Fruit fly (Drosophila melanogaster): ENCODE measurements around the gene Vps60.
A peak's percentile ranks its signal among the peaks of the same experiment; 100 is the strongest.

Gene Vps60

DNA sequence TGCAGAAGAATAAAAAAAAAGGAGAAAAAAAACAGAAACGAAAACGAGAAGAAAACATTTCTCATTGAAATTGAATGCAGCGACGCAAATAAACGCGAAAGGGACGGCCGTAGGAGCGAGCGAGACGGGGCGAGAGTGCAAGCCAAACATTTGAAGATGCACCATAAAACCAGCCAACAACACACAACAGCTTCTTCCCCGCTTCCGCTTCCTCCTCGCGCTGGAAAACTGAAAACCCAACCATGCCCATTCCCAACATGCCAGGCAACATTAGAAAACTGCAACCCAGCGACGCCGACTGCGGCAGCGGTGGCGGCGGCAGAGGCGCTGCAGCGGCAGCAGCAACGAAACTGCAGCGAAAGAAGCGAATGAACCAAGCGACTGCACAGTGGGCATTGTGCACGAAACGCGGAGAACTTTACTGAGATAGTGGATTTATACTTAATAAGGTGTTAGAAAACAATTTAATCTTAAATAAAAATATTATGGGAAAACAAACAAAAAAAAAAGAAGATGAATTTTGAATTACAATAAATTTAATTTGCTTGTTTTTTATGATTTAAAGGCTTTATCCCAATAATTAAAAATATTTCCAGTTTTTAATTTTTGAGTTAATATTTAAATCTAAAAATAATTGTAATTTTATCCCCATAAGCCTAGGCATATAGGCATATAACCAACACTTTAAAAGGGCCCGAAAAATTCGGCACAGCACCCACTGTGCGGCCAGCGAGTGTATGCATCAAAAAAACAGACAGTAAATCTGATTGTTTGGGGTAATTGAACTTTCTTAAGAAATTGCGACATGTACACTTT lies 10.3 kb downstream of the Vps60 start (continued):
- no peak for TF ChIP-seq gro (GFP tag; optimal IDR thresholded peaks at IDR 0.05)
- TF ChIP-seq crp (GFP tag; optimal IDR thresholded peaks at IDR 0.05), result peak in 1 of 2 experiments; percentile 6
- TF ChIP-seq Eip74EF (GFP tag; optimal IDR thresholded peaks at IDR 0.05), result peak in 1 of 2 experiments; percentile 90
- TF ChIP-seq ara (GFP tag; IDR thresholded peaks at IDR 0.05), result peak; percentile 12; the same call in 1 of the 2 replicates
- peak; percentile 75 for TF ChIP-seq CG6254 (GFP tag; optimal IDR thresholded peaks at IDR 0.05)
- TF ChIP-seq zen2 (GFP tag; IDR thresholded peaks at IDR 0.05; ENCODE audit: partially characterized antibody), result no peak
- peak; percentile 65 for TF ChIP-seq CG10462 (GFP tag; optimal IDR thresholded peaks at IDR 0.05)
- no peak for TF ChIP-seq CG6791 (GFP tag; IDR thresholded peaks at IDR 0.05; ENCODE audit: partially characterized antibody)
- peak; percentile 41; the same call in 1 of the 2 replicates for TF ChIP-seq HLH3B (GFP tag; IDR thresholded peaks at IDR 0.05)
- TF ChIP-seq gsb-n (tag; optimal IDR thresholded peaks at IDR 0.05), result peak; percentile 68
- TF ChIP-seq dpn (GFP tag; optimal IDR thresholded peaks at IDR 0.05), result peak in 1 of 2 experiments; percentile 53
- 0 out of 3 replicates have a peak, but pooled peaks have one; percentile 18 for TF ChIP-seq CG11093 (GFP tag; IDR thresholded peaks at IDR 0.05)
- TF ChIP-seq sqz (GFP tag; optimal IDR thresholded peaks at IDR 0.05), result peak; percentile 68
- TF ChIP-seq grn (GFP tag; optimal IDR thresholded peaks at IDR 0.05), result no peak
- no peak for TF ChIP-seq D (optimal IDR thresholded peaks at IDR 0.05)
- peak; percentile 83 for TF ChIP-seq D (GFP tag; optimal IDR thresholded peaks at IDR 0.05)
- TF ChIP-seq CG9817 (tag; optimal IDR thresholded peaks at IDR 0.05), result no peak
- TF ChIP-seq Ptx1 (GFP tag; IDR thresholded peaks at IDR 0.05), result peak; percentile 31; the same call in 1 of the 2 replicates
- TF ChIP-seq Taf1 (GFP tag; IDR thresholded peaks at IDR 0.05), result no peak
- peak; percentile 30 for TF ChIP-seq CG8281 (tag; optimal IDR thresholded peaks at IDR 0.05)
- peak; percentile 58 for TF ChIP-seq tin (GFP tag; optimal IDR thresholded peaks at IDR 0.05)
- no peak for TF ChIP-seq jumu (GFP tag; optimal IDR thresholded peaks at IDR 0.05)
- TF ChIP-seq CG18619 (GFP tag; optimal IDR thresholded peaks at IDR 0.05), result peak; percentile 59
- TF ChIP-seq Lhr (GFP tag; optimal IDR thresholded peaks at IDR 0.05), result peak; percentile 68
- TF ChIP-seq CG6689 (GFP tag; IDR thresholded peaks at IDR 0.05), result peak; percentile 51
- TF ChIP-seq CG3281 (GFP tag; optimal IDR thresholded peaks at IDR 0.05), result peak; percentile 8
- TF ChIP-seq CG8359 (GFP tag; optimal IDR thresholded peaks at IDR 0.05; ENCODE audit: borderline replicate concordance), result peak; percentile 45
- TF ChIP-seq trh (GFP tag; optimal IDR thresholded peaks at IDR 0.05), result peak; percentile 14
- peak; percentile 7 for TF ChIP-seq Vsx1 (GFP tag; optimal IDR thresholded peaks at IDR 0.05)
- 0 out of 2 replicates have a peak, but pooled peaks have one; percentile 51 for TF ChIP-seq Awh (GFP tag; IDR thresholded peaks at IDR 0.05)
- TF ChIP-seq CG11456 (GFP tag; IDR thresholded peaks at IDR 0.05), result peak; percentile 30; the same call in 1 of the 3 replicates
- no peak for TF ChIP-seq B-H1 (GFP tag; IDR thresholded peaks at IDR 0.05)
- TF ChIP-seq dimm (GFP tag; IDR thresholded peaks at IDR 0.05), result peak; percentile 8; the same call in 1 of the 2 replicates
- TF ChIP-seq CoRest (tag; optimal IDR thresholded peaks at IDR 0.05), result peak; percentile 86
- TF ChIP-seq pnt (GFP tag; optimal IDR thresholded peaks at IDR 0.05), result no peak
- peak; percentile 33 for TF ChIP-seq lab (GFP tag; optimal IDR thresholded peaks at IDR 0.05)
- peak; percentile 87 for TF ChIP-seq CG14710 (tag; optimal IDR thresholded peaks at IDR 0.05)
- TF ChIP-seq ttk (GFP tag; IDR thresholded peaks at IDR 0.05), result 0 out of 2 replicates have a peak, but pooled peaks have one; percentile 38
- TF ChIP-seq chif (GFP tag; optimal IDR thresholded peaks at IDR 0.05), result peak in 1 of 2 experiments; percentile 22
- peak; percentile 63 for TF ChIP-seq Six4 (GFP tag; optimal IDR thresholded peaks at IDR 0.05)
- no peak for TF ChIP-seq bigmax (GFP tag; optimal IDR thresholded peaks at IDR 0.05)
- no peak for TF ChIP-seq Trl (optimal IDR thresholded peaks at IDR 0.05)
- TF ChIP-seq Trl (GFP tag; optimal IDR thresholded peaks at IDR 0.05), result no peak
- no peak for TF ChIP-seq sc (optimal IDR thresholded peaks at IDR 0.05)
- TF ChIP-seq sc (GFP tag; optimal IDR thresholded peaks at IDR 0.05), result peak; percentile 86
- TF ChIP-seq Tbp (GFP tag; optimal IDR thresholded peaks at IDR 0.05), result no peak
- peak; percentile 58 for TF ChIP-seq unpg (GFP tag; optimal IDR thresholded peaks at IDR 0.05)
- TF ChIP-seq CG10366 (GFP tag; IDR thresholded peaks at IDR 0.05), result peak; percentile 21; the same call in 1 of the 2 replicates
- TF ChIP-seq toy (GFP tag; IDR thresholded peaks at IDR 0.05), result no peak

Measured in whole organism, embryonic.